Fruit fly (Drosophila melanogaster): ENCODE data around the gene CG15260.
A peak's percentile ranks its signal among the peaks of the same experiment; 100 is the strongest.

CG15260 gene

DNA sequence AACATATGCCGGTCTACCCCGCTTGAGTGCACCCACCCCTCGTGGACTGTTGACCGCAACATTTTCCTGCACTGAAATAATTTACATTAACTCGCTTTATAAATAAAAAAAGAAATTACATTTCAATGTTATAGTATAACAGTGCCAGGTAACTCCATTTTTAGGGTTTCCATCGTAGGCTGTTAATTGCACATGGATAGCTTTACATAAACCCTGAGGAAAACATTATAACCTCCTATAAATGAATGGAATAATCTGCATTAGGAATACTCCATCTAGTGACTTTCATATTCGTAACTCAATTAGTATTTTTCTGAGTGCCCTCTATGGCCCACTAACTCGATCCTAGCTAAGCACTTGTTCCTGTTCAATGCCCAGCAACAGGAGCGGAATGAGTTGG, 27.2 kb upstream of the CG15260 start:
- no peak for TF ChIP-seq CG10348 (GFP tag; IDR thresholded peaks at IDR 0.05)
- no peak for TF ChIP-seq CG15710 (tag; optimal IDR thresholded peaks at IDR 0.05)
- TF ChIP-seq CG4496 (GFP tag; IDR thresholded peaks at IDR 0.05), result no peak
- no peak for TF ChIP-seq Pif1A (GFP tag; optimal IDR thresholded peaks at IDR 0.05)
- TF ChIP-seq D1 (tag; optimal IDR thresholded peaks at IDR 0.05), result no peak
- no peak for TF ChIP-seq Snoo (tag; optimal IDR thresholded peaks at IDR 0.05)
- no peak for TF ChIP-seq Ets98B (GFP tag; IDR thresholded peaks at IDR 0.05)
- TF ChIP-seq CG32121 (GFP tag; IDR thresholded peaks at IDR 0.05), result no peak
- no peak for TF ChIP-seq CG9948 (tag; optimal IDR thresholded peaks at IDR 0.05)
- TF ChIP-seq CG8301 (tag; optimal IDR thresholded peaks at IDR 0.05), result no peak
- no peak for TF ChIP-seq rn (GFP tag; IDR thresholded peaks at IDR 0.05)
- TF ChIP-seq EcR (GFP tag; optimal IDR thresholded peaks at IDR 0.05), result no peak
- TF ChIP-seq gl (tag; optimal IDR thresholded peaks at IDR 0.05), result no peak
- TF ChIP-seq CG8159 (tag; optimal IDR thresholded peaks at IDR 0.05), result no peak
- no peak for TF ChIP-seq CG12605 (GFP tag; IDR thresholded peaks at IDR 0.05)

DNA sequence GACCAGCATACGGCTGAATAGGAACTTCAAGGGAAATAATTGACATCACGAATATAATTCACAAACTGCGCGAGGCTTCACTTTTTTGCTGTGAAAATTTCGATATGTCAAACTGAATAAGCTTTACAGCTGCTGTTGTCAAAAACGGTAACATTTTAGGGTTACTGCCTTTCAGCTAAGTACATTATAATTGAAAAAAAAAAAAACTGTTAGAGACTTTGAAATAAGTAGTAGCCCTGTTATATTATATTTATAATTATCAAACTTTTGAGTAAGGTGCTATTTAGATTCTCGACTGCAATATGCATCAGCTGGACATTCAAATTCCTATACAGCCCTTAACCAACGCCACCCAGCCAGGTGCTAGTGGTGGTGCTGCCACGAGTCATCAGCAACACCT, 26.8 kb upstream of the CG15260 start, which contains the start of gene nht:
nht (minus strand) TSS at position 101 of the 400 bp plus-strand sequence.
- TF ChIP-seq Snoo (tag; optimal IDR thresholded peaks at IDR 0.05) (no peak), Pif1B (GFP tag; optimal IDR thresholded peaks at IDR 0.05) (no peak), rn (GFP tag; IDR thresholded peaks at IDR 0.05) (no peak), CG10348 (GFP tag; IDR thresholded peaks at IDR 0.05) (no peak), CG34367 (tag; optimal IDR thresholded peaks at IDR 0.05) (no peak)

DNA sequence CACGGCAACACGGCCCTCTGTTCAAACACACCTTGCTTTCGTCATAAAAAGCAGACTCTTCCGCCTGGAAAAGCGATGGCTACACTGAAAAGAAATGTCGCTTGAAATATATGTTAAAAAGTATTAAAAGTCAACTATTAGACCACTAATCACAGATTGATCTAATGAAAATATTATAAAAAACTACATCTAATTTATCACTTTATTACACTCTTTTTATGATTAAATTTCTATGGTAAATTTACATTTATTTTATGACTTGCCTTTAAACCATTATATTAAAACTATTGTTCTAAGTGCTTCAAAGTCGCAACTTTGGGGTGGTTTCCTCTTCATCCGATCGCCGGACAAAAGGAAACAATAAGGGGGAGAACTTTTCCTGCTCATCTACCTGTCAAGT, 24.4 kb upstream of the CG15260 start:
- no peak for TF ChIP-seq CG8301 (tag; optimal IDR thresholded peaks at IDR 0.05)
- no peak for TF ChIP-seq D1 (tag; optimal IDR thresholded peaks at IDR 0.05)
- no peak for TF ChIP-seq CG8159 (tag; optimal IDR thresholded peaks at IDR 0.05)
- TF ChIP-seq fd96Ca (GFP tag; IDR thresholded peaks at IDR 0.05), result no peak
- TF ChIP-seq CG9948 (tag; optimal IDR thresholded peaks at IDR 0.05), result no peak
- TF ChIP-seq Ets98B (GFP tag; IDR thresholded peaks at IDR 0.05), result no peak
- TF ChIP-seq CG12605 (GFP tag; IDR thresholded peaks at IDR 0.05), result no peak
- no peak for TF ChIP-seq CG4496 (GFP tag; IDR thresholded peaks at IDR 0.05)
- TF ChIP-seq Pif1B (GFP tag; optimal IDR thresholded peaks at IDR 0.05), result no peak
- no peak for TF ChIP-seq CG32121 (GFP tag; IDR thresholded peaks at IDR 0.05)
- TF ChIP-seq gl (tag; optimal IDR thresholded peaks at IDR 0.05), result no peak
- TF ChIP-seq rn (GFP tag; IDR thresholded peaks at IDR 0.05), result no peak
- TF ChIP-seq CG13204 (GFP tag; optimal IDR thresholded peaks at IDR 0.05), result no peak
- no peak for TF ChIP-seq CG10348 (GFP tag; IDR thresholded peaks at IDR 0.05)
- TF ChIP-seq EcR (GFP tag; optimal IDR thresholded peaks at IDR 0.05), result no peak
- TF ChIP-seq CG17806 (tag; optimal IDR thresholded peaks at IDR 0.05), result no peak
- TF ChIP-seq Snoo (tag; optimal IDR thresholded peaks at IDR 0.05), result no peak
- no peak for TF ChIP-seq CG34367 (tag; optimal IDR thresholded peaks at IDR 0.05)

DNA sequence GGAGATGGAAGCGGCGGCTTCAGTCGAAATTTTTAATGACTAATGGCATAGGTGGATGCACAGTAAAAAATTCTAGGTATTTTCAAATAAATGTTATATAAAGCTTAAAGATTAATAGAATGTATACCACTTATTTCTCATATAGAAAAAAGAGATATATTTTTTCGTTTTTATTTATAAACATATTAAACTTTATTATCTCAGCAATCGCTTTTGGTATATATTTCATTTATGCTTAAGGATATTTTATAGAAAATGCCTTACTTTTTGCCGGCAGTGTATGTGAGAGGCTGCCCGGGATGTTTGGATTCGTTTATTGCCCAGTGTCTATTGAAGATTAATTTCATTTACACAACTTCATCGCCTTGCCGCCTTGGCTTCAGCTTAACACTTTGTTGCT, 22.9 kb upstream of the CG15260 start:
- TF ChIP-seq Ets98B (GFP tag; IDR thresholded peaks at IDR 0.05) (no peak), CG8159 (tag; optimal IDR thresholded peaks at IDR 0.05) (peak; percentile 23), CG4496 (GFP tag; IDR thresholded peaks at IDR 0.05) (no peak), Snoo (tag; optimal IDR thresholded peaks at IDR 0.05) (no peak), Pif1A (GFP tag; optimal IDR thresholded peaks at IDR 0.05) (no peak), CG15710 (tag; optimal IDR thresholded peaks at IDR 0.05) (no peak), CG34367 (tag; optimal IDR thresholded peaks at IDR 0.05) (no peak), CG14655 (GFP tag; optimal IDR thresholded peaks at IDR 0.05) (peak; percentile 21), D1 (tag; optimal IDR thresholded peaks at IDR 0.05) (no peak), CG10348 (GFP tag; IDR thresholded peaks at IDR 0.05) (no peak), CG32121 (GFP tag; IDR thresholded peaks at IDR 0.05) (no peak), CG17806 (tag; optimal IDR thresholded peaks at IDR 0.05) (no peak)

DNA sequence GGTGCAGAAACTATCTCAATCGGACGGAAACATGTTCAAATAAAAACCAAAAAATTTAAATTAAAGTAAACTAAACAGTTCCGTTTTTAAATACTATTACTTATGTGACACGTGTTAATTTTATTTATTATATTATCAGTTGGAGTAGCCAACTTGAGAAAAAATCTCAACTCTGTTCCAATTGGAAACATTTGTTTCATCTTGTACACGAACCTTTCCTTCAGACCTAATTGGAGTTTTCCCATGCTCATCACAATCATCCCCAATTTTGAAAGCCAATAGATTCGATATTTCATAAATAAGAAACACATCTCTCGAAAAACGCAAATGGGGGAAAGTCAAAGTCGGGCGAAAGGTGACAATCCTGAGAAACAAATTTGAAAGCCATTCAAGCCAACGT, 14.8 kb upstream of the CG15260 start:
- no peak for TF ChIP-seq CG10348 (GFP tag; IDR thresholded peaks at IDR 0.05)
- TF ChIP-seq gl (tag; optimal IDR thresholded peaks at IDR 0.05), result no peak
- no peak for TF ChIP-seq CG8301 (tag; optimal IDR thresholded peaks at IDR 0.05)
- TF ChIP-seq fd96Ca (GFP tag; IDR thresholded peaks at IDR 0.05), result no peak
- TF ChIP-seq CG4496 (GFP tag; IDR thresholded peaks at IDR 0.05), result no peak
- TF ChIP-seq rn (GFP tag; IDR thresholded peaks at IDR 0.05), result no peak
- TF ChIP-seq D1 (tag; optimal IDR thresholded peaks at IDR 0.05), result no peak
- TF ChIP-seq Ets98B (GFP tag; IDR thresholded peaks at IDR 0.05), result no peak
- TF ChIP-seq CG12605 (GFP tag; IDR thresholded peaks at IDR 0.05), result no peak
- no peak for TF ChIP-seq CG13204 (GFP tag; optimal IDR thresholded peaks at IDR 0.05)
- no peak for TF ChIP-seq CG17806 (tag; optimal IDR thresholded peaks at IDR 0.05)
- no peak for TF ChIP-seq Pif1A (GFP tag; optimal IDR thresholded peaks at IDR 0.05)
- TF ChIP-seq CG8159 (tag; optimal IDR thresholded peaks at IDR 0.05), result no peak
- no peak for TF ChIP-seq CG34367 (tag; optimal IDR thresholded peaks at IDR 0.05)
- TF ChIP-seq CG32121 (GFP tag; IDR thresholded peaks at IDR 0.05), result no peak
- no peak for TF ChIP-seq CG14655 (GFP tag; optimal IDR thresholded peaks at IDR 0.05)

DNA sequence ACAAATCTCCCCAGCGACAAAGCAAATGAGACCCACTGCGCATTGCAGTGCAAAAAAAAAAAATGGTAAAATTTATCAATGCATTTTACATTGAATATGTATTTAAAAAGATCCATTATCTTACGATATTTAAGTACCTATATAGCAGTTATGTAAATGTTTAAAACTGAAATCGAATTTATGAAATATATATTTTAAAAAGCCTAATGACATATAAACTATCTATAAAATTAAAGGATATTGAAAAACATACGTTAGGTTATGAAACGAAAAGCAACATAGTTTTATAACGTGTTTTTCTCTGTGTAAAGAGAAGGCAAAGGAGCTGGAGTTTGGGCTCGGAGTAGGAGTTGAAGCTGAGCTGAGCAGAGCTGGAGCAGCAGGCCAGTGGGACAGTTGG, 12.3 kb upstream of the CG15260 start:
- no peak for TF ChIP-seq CG13204 (GFP tag; optimal IDR thresholded peaks at IDR 0.05)
- peak; percentile 22 for TF ChIP-seq Snoo (tag; optimal IDR thresholded peaks at IDR 0.05)
- peak; percentile 29 for TF ChIP-seq Pif1A (GFP tag; optimal IDR thresholded peaks at IDR 0.05)
- 0 out of 2 replicates have a peak, but pooled peaks have one; percentile 26 for TF ChIP-seq CG32121 (GFP tag; IDR thresholded peaks at IDR 0.05)
- TF ChIP-seq CG4496 (GFP tag; IDR thresholded peaks at IDR 0.05), result no peak
- no peak for TF ChIP-seq CG10348 (GFP tag; IDR thresholded peaks at IDR 0.05)
- TF ChIP-seq CG14655 (GFP tag; optimal IDR thresholded peaks at IDR 0.05), result peak; percentile 67
- peak; percentile 25 for TF ChIP-seq CG34367 (tag; optimal IDR thresholded peaks at IDR 0.05)
- TF ChIP-seq CG8301 (tag; optimal IDR thresholded peaks at IDR 0.05), result peak; percentile 68
- no peak for TF ChIP-seq EcR (GFP tag; optimal IDR thresholded peaks at IDR 0.05)
- TF ChIP-seq CG15710 (tag; optimal IDR thresholded peaks at IDR 0.05), result peak; percentile 44
- TF ChIP-seq gl (tag; optimal IDR thresholded peaks at IDR 0.05), result no peak
- no peak for TF ChIP-seq CG12605 (GFP tag; IDR thresholded peaks at IDR 0.05)
- TF ChIP-seq CG8159 (tag; optimal IDR thresholded peaks at IDR 0.05), result peak; percentile 71
- peak; percentile 59 for TF ChIP-seq CG17806 (tag; optimal IDR thresholded peaks at IDR 0.05)
- TF ChIP-seq fd96Ca (GFP tag; IDR thresholded peaks at IDR 0.05), result no peak
- TF ChIP-seq D1 (tag; optimal IDR thresholded peaks at IDR 0.05), result peak; percentile 41
- TF ChIP-seq Ets98B (GFP tag; IDR thresholded peaks at IDR 0.05), result no peak
- TF ChIP-seq CG9948 (tag; optimal IDR thresholded peaks at IDR 0.05), result peak; percentile 66
- TF ChIP-seq Pif1B (GFP tag; optimal IDR thresholded peaks at IDR 0.05), result peak; percentile 40
- no peak for TF ChIP-seq rn (GFP tag; IDR thresholded peaks at IDR 0.05)

All from whole organism, pupa.